Worm (Caenorhabditis elegans) whole organism, young adult: ENCODE results near the gene C35B1.4.

Experiments used
- K12H6.12 ChIP-seq: fragments of 200-800 bp; sonication (Bioruptor generic); optimal IDR thresholded peaks from 2 replicates; lab custom pipeline; 2018; ENCODE audit warnings: mild to moderate bottlenecking, missing genetic modification characterization, missing compliant biosample characterization
- attf-3 ChIP-seq: fragments of 200-800 bp; sonication (Bioruptor generic); conservative IDR thresholded peaks from 2 replicates; pipeline ENCODE4 v1.3.6; 2022; ENCODE audit warnings: missing genetic modification reagents, missing genetic modification characterization, missing compliant biosample characterization
- dox-1 ChIP-seq: fragments of 200-800 bp; sonication (Bioruptor generic); IDR thresholded peaks from 2 replicates; pipeline ENCODE4 v1.3.6; 2022; ENCODE audit warnings: missing genetic modification reagents, missing genetic modification characterization, missing compliant biosample characterization
- egl-44 ChIP-seq: fragments of 200-800 bp; sonication (Bioruptor generic); IDR thresholded peaks from 2 replicates; pipeline ENCODE4 v1.3.6; 2022; ENCODE audit warnings: missing genetic modification reagents, missing genetic modification characterization, missing compliant biosample characterization
- him-1 ChIP-seq: sonication (generic microtip); optimal IDR thresholded peaks from 2 replicates; lab custom pipeline; 2016; ENCODE audit warnings: missing genotype, missing genetic modification reagents, missing genetic modification characterization, missing compliant biosample characterization
- lir-1 ChIP-seq: fragments of 200-800 bp; sonication (Bioruptor generic); conservative IDR thresholded peaks from 2 replicates; pipeline ENCODE4 v1.3.6; 2022; ENCODE audit warnings: missing genetic modification reagents, missing genetic modification characterization, missing compliant biosample characterization

DNA sequence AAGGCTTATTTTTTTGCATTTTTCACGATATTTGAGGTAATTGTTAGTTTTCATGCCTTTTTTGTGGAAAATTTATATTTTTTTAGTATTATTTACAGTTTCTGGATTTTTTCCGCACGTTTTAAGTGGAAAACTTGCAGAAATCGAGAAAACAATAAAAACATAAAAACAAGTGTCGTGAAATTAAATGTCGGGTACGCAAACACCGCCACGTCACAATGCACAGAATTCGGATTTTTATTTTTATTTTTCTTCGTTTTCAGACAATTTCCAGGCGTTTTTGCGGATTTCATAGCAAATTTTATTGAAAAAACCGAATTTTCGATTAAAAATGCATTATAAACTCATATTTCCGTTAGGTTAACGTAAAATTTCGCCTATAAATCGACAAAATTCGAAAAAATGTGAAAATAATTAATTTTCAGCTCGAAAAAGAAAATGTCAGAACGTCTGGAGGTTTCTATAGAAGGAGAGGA lies 6.2 kb downstream of the C35B1.4 start, which contains the start of gene C35B1.2:
- TF ChIP-seq egl-44 (no peak), him-1 (no peak), attf-3 (GFP tag; lab: Robert Waterston, UW) (no peak), lir-1 (GFP tag; lab: Robert Waterston, UW) (no peak), dox-1 (no peak), K12H6.12 (no peak)
